Fruit fly (Drosophila melanogaster) whole organism, embryonic: Measurements from ENCODE around the gene DNAlig4.

Experiments
- ATbp ChIP-seq: fragments of 200-800 bp; sonication (Bioruptor generic); optimal IDR thresholded peaks from 2 replicates; lab custom pipeline; 2017; ENCODE audit warnings: missing biosample characterization, mild to moderate bottlenecking, missing genetic modification characterization, missing genetic modification reagents
- Bdp1 ChIP-seq: fragments of 200-800 bp; sonication (Bioruptor generic); optimal IDR thresholded peaks from 3 replicates; lab custom pipeline; 2016; ENCODE audit warnings: missing biosample characterization, missing genetic modification characterization
- CG10366 ChIP-seq: fragments of 200-800 bp; sonication (Bioruptor generic); IDR thresholded peaks from 2 replicates; pipeline ENCODE4 v1.3.6; 2022; ENCODE audit warnings: missing biosample characterization, missing genetic modification characterization
- CG10543 ChIP-seq: fragments of 200-800 bp; sonication (Bioruptor generic); optimal IDR thresholded peaks from 3 replicates; lab custom pipeline; 2017; ENCODE audit warnings: missing biosample characterization, mild to moderate bottlenecking, missing genetic modification characterization, moderate library complexity
- CG12236 ChIP-seq: fragments of 200-800 bp; sonication (Bioruptor generic); optimal IDR thresholded peaks from 2 replicates; lab custom pipeline; 2016; ENCODE audit warnings: missing biosample characterization, missing genetic modification characterization
- CG13424 ChIP-seq: fragments of 200-800 bp; sonication (Bioruptor generic); optimal IDR thresholded peaks from 2 replicates; lab custom pipeline; 2019; ENCODE audit warnings: missing biosample characterization, mild to moderate bottlenecking, missing genetic modification characterization, moderate library complexity
- CG15269 ChIP-seq: fragments of 200-800 bp; sonication (Bioruptor generic); optimal IDR thresholded peaks from 2 replicates; lab custom pipeline; 2018; ENCODE audit warnings: missing biosample characterization, mild to moderate bottlenecking, missing genetic modification characterization, moderate library complexity
- CG16863 ChIP-seq: fragments of 200-800 bp; sonication (Bioruptor generic); optimal IDR thresholded peaks from 3 replicates; lab custom pipeline; 2016; ENCODE audit warnings: missing biosample characterization, missing genetic modification characterization
- CG2202 ChIP-seq: fragments of 200-800 bp; sonication (Bioruptor generic); optimal IDR thresholded peaks from 2 replicates; lab custom pipeline; 2018; ENCODE audit warnings: missing biosample characterization, mild to moderate bottlenecking, missing genetic modification characterization
- CG31224 ChIP-seq: fragments of 200-800 bp; sonication (Bioruptor generic); IDR thresholded peaks from 2 replicates; pipeline ENCODE4 v1.3.6; 2022; ENCODE audit warnings: missing biosample characterization, missing genetic modification characterization
- CG3163 ChIP-seq: fragments of 200-800 bp; sonication (Bioruptor generic); optimal IDR thresholded peaks from 3 replicates; lab custom pipeline; 2016; ENCODE audit warnings: missing biosample characterization, missing genetic modification characterization
- CG3281 ChIP-seq: fragments of 200-800 bp; sonication (Bioruptor generic); optimal IDR thresholded peaks from 3 replicates; lab custom pipeline; 2017; ENCODE audit warnings: missing biosample characterization, mild to moderate bottlenecking, missing genetic modification characterization
- CG34422 ChIP-seq: fragments of 200-800 bp; sonication (Bioruptor generic); IDR thresholded peaks from 3 replicates; pipeline ENCODE4 v1.3.6; 2022; ENCODE audit warnings: missing biosample characterization, missing genetic modification characterization
- CG3838 ChIP-seq: fragments of 200-800 bp; sonication (Bioruptor generic); optimal IDR thresholded peaks from 3 replicates; lab custom pipeline; 2016; ENCODE audit warnings: missing biosample characterization, missing genetic modification characterization
- CG4404 ChIP-seq: fragments of 200-800 bp; sonication (Bioruptor generic); IDR thresholded peaks from 2 replicates; pipeline ENCODE4 v1.3.6; 2022; ENCODE audit warnings: missing biosample characterization, missing genetic modification characterization
- CG8478 ChIP-seq: fragments of >200 bp; optimal IDR thresholded peaks from 2 replicates; lab custom pipeline; 2018
- D ChIP-seq, 2 experiments: fragments of 200-800 bp in 1 of 2; fragments of >200 bp in 1 of 2; sonication (Bioruptor generic) in 1 of 2; optimal IDR thresholded peaks; 2 replicates in 1 of 2; 3 replicates in 1 of 2; lab custom pipeline; 2017; ENCODE audit warnings: mild to moderate bottlenecking in 1 of 2, missing biosample characterization in 1 of 2, missing genetic modification characterization in 1 of 2, missing genetic modification reagents in 1 of 2
- Dfd ChIP-seq, 2 experiments: fragments of >200 bp; optimal IDR thresholded peaks; 2 replicates each; lab custom pipeline; 2017; ENCODE audit warnings: missing biosample characterization in 2 of 2, missing genetic modification characterization in 2 of 2
- Doc2 ChIP-seq: fragments of 200-800 bp; sonication (Bioruptor generic); IDR thresholded peaks from 2 replicates; pipeline ENCODE4 v1.3.6; 2022; ENCODE audit warnings: missing biosample characterization, missing genetic modification characterization
- Ets97D ChIP-seq: fragments of 200-800 bp; sonication (Bioruptor generic); optimal IDR thresholded peaks from 3 replicates; lab custom pipeline; 2016; ENCODE audit warnings: missing biosample characterization, missing genetic modification characterization
- GATAe ChIP-seq: fragments of 200-800 bp; sonication (Bioruptor generic); conservative IDR thresholded peaks from 2 replicates; pipeline ENCODE4 v1.3.6; 2022; ENCODE audit warnings: missing biosample characterization, missing genetic modification characterization
- HLH4C ChIP-seq: fragments of 200-800 bp; sonication (Bioruptor generic); IDR thresholded peaks from 3 replicates; pipeline ENCODE4 v1.3.6; 2022; ENCODE audit warnings: missing biosample characterization, missing genetic modification characterization; ENCODE audit not compliant: partially characterized antibody
- Hand ChIP-seq: fragments of 200-800 bp; sonication (Bioruptor generic); optimal IDR thresholded peaks from 2 replicates; lab custom pipeline; 2017; ENCODE audit warnings: mild to moderate bottlenecking, missing biosample characterization, missing genetic modification reagents, missing genetic modification characterization
- Hmr ChIP-seq: fragments of 200-800 bp; sonication (Bioruptor generic); optimal IDR thresholded peaks from 3 replicates; lab custom pipeline; 2017; ENCODE audit warnings: mild to moderate bottlenecking, missing biosample characterization, missing genetic modification reagents, missing genetic modification characterization
- Med ChIP-seq: fragments of 200-800 bp; sonication (Bioruptor generic); peaks from one replicate; lab custom pipeline; 2016; ENCODE audit warnings: missing biosample characterization, missing genetic modification characterization, mild to moderate bottlenecking, inconsistent platforms, moderate library complexity
- Scr ChIP-seq: fragments of 200-800 bp; sonication (Bioruptor generic); IDR thresholded peaks from 2 replicates; pipeline ENCODE4 v1.3.6; 2022; ENCODE audit warnings: missing biosample characterization, missing genetic modification characterization; ENCODE audit not compliant: partially characterized antibody
- Sry-δ ChIP-seq: fragments of 200-800 bp; sonication (Bioruptor generic); optimal IDR thresholded peaks from 2 replicates; lab custom pipeline; 2016; ENCODE audit warnings: missing biosample characterization, missing genetic modification characterization
- Tbp ChIP-seq: fragments of >200 bp; optimal IDR thresholded peaks from 2 replicates; lab custom pipeline; 2018; ENCODE audit warnings: missing biosample characterization, missing genetic modification characterization
- amos ChIP-seq: fragments of 200-800 bp; sonication (Bioruptor generic); IDR thresholded peaks from 2 replicates; pipeline ENCODE4 v1.3.6; 2022; ENCODE audit warnings: missing biosample characterization, missing genetic modification characterization; ENCODE audit not compliant: partially characterized antibody
- br ChIP-seq: fragments of >200 bp; optimal IDR thresholded peaks from 2 replicates; lab custom pipeline; 2017
- bsh ChIP-seq, 2 experiments: fragments of 200-800 bp; sonication (Bioruptor generic); optimal IDR thresholded peaks; 2 replicates each; lab custom pipeline; 2017 to 2018; ENCODE audit warnings: mild to moderate bottlenecking in 2 of 2, missing biosample characterization in 2 of 2, missing genetic modification characterization in 2 of 2, moderate library complexity in 1 of 2
- chinmo ChIP-seq: fragments of 200-800 bp; sonication (Bioruptor generic); IDR thresholded peaks from 4 replicates; pipeline ENCODE4 v1.3.6; 2022; ENCODE audit warnings: missing biosample characterization, missing genetic modification characterization; ENCODE audit not compliant: partially characterized antibody
- chn ChIP-seq: fragments of 200-800 bp; sonication (Bioruptor generic); optimal IDR thresholded peaks from 2 replicates; lab custom pipeline; 2016; ENCODE audit warnings: missing biosample characterization, missing genetic modification characterization
- ci ChIP-seq: fragments of 200-800 bp; sonication (Bioruptor generic); IDR thresholded peaks from 3 replicates; pipeline ENCODE4 v1.3.6; 2022; ENCODE audit warnings: missing biosample characterization, missing genetic modification characterization
- crol ChIP-seq: fragments of 200-800 bp; sonication (Bioruptor generic); IDR thresholded peaks from 2 replicates; pipeline ENCODE4 v1.3.6; 2022; ENCODE audit warnings: missing biosample characterization, missing genetic modification characterization
- cwo ChIP-seq: fragments of 200-800 bp; sonication (Bioruptor generic); optimal IDR thresholded peaks from 3 replicates; lab custom pipeline; 2017; ENCODE audit warnings: missing biosample characterization, missing genetic modification characterization, mild to moderate bottlenecking, moderate library complexity, missing genetic modification reagents
- disco-r ChIP-seq: fragments of 200-800 bp; sonication (Bioruptor generic); optimal IDR thresholded peaks from 2 replicates; lab custom pipeline; 2016; ENCODE audit warnings: missing biosample characterization, missing genetic modification characterization
- fu2 ChIP-seq: fragments of 200-800 bp; sonication (Bioruptor generic); optimal IDR thresholded peaks from 2 replicates; lab custom pipeline; 2016; ENCODE audit warnings: missing biosample characterization, missing genetic modification characterization
- grn ChIP-seq: fragments of 200-800 bp; sonication (Bioruptor generic); optimal IDR thresholded peaks from 3 replicates; lab custom pipeline; 2017; ENCODE audit warnings: missing biosample characterization, missing genetic modification characterization
- inv ChIP-seq: fragments of 200-800 bp; sonication (Bioruptor generic); IDR thresholded peaks from 2 replicates; pipeline ENCODE4 v1.3.6; 2022; ENCODE audit warnings: missing biosample characterization, missing genetic modification characterization; ENCODE audit not compliant: partially characterized antibody
- lilli ChIP-seq: fragments of 200-800 bp; sonication (Bioruptor generic); optimal IDR thresholded peaks from 3 replicates; lab custom pipeline; 2016; ENCODE audit warnings: missing biosample characterization, missing genetic modification characterization
- lmd ChIP-seq: fragments of 200-800 bp; sonication (Bioruptor generic); IDR thresholded peaks from 2 replicates; pipeline ENCODE4 v1.3.6; 2022; ENCODE audit warnings: missing biosample characterization, missing genetic modification characterization
- lola ChIP-seq, 3 experiments: fragments of >200 bp in 2 of 3; fragments of 200-800 bp in 1 of 3; sonication (Bioruptor generic) in 1 of 3; optimal IDR thresholded peaks; 2 replicates each; lab custom pipeline; 2017 to 2019; ENCODE audit warnings: missing biosample characterization in 3 of 3, missing genetic modification characterization in 3 of 3, mild to moderate bottlenecking in 1 of 3, moderate library complexity in 1 of 3
- peb ChIP-seq: fragments of 200-800 bp; sonication (Bioruptor generic); IDR thresholded peaks from 2 replicates; pipeline ENCODE4 v1.3.6; 2022; ENCODE audit warnings: missing biosample characterization, missing genetic modification characterization
- phol ChIP-seq: fragments of 200-800 bp; sonication (Bioruptor generic); optimal IDR thresholded peaks from 3 replicates; lab custom pipeline; 2018; ENCODE audit warnings: missing biosample characterization, mild to moderate bottlenecking, missing genetic modification characterization, moderate library complexity
- pita ChIP-seq: fragments of 200-800 bp; sonication (Bioruptor generic); optimal IDR thresholded peaks from 2 replicates; lab custom pipeline; 2017; ENCODE audit warnings: missing biosample characterization, mild to moderate bottlenecking, missing genetic modification characterization
- scrt ChIP-seq: fragments of 200-800 bp; sonication (Bioruptor generic); optimal IDR thresholded peaks from 2 replicates; lab custom pipeline; 2018; ENCODE audit warnings: missing biosample characterization, mild to moderate bottlenecking, missing genetic modification characterization, moderate library complexity
- tll ChIP-seq, 2 experiments: fragments of 200-800 bp in 1 of 2; fragments of >200 bp in 1 of 2; sonication (Bioruptor generic) in 1 of 2; optimal IDR thresholded peaks; 2 replicates each; lab custom pipeline; 2017 to 2019; ENCODE audit warnings: missing biosample characterization in 2 of 2, missing genetic modification characterization in 2 of 2, mild to moderate bottlenecking in 1 of 2, moderate library complexity in 1 of 2
- wor ChIP-seq: fragments of 200-800 bp; sonication (Bioruptor generic); IDR thresholded peaks from 2 replicates; pipeline ENCODE4 v1.3.6; 2022; ENCODE audit warnings: missing biosample characterization, missing genetic modification characterization

The DNAlig4 gene

DNA sequence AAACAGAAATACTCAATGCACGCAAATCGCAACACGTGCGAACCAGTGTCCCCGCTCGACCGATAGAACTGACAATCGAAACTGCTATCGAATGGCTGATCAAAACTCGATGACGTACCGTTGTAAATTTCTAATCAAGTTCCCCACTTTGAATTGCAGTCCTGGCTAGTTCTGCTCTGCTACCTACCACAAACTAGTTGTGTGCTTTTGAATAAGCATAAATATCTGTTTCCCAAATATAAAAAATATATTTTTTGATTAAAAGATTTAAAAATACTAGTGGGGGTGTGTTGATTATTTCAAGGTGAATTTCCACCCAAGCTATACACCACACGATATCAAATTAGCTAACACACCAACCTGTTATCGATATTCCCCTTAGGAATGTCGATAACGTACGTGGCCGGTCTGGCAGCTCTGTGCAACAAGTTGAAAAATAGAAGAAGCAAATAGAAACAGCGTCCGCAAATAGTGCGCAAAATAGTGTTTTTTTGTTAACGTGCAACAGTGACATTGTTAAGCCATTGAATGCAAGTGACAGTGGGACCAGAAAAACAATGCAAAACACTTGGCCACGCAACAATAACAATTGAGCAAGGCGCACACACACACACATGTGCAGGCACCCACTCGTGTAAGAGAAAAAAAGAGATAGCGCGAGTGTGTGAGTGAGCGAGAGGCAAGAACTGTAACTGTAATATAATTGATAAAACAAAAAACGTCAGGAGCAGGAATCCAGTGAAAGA, 43.1 kb downstream of the DNAlig4 start, which contains the start of the genes CG2691 and NFAT (continued):
- TF ChIP-seq cwo, result peak; percentile 70
- TF ChIP-seq peb (GFP tag; lab: Robert Waterston, UW), result no peak
- TF ChIP-seq tll (GFP tag; optimal IDR thresholded peaks at IDR 0.05; lab: Kevin White, UChicago), result peak in 1 of 2 experiments; percentile 4
- TF ChIP-seq fu2 (GFP tag; lab: Kevin White, UChicago), result no peak
- peak; percentile 7 for TF ChIP-seq Hmr (GFP tag; lab: Kevin White, UChicago)
- TF ChIP-seq GATAe (GFP tag; lab: Robert Waterston, UW), result no peak
- peak; percentile 11 for TF ChIP-seq lilli (GFP tag; lab: Kevin White, UChicago)
- TF ChIP-seq chn, result no peak
- TF ChIP-seq amos (GFP tag; lab: Robert Waterston, UW), result peak; percentile 69; the same call in 1 of the 2 replicates
- TF ChIP-seq br (lab: Kevin White, UChicago), result no peak
- TF ChIP-seq pita, result peak; percentile 78
- TF ChIP-seq Hand (GFP tag; lab: Kevin White, UChicago), result no peak
- TF ChIP-seq chinmo (GFP tag; lab: Robert Waterston, UW), result 0 out of 4 replicates have a peak, but pooled peaks have one; percentile 76
- no peak for TF ChIP-seq CG13424 (tag; lab: Kevin White, UChicago)
- TF ChIP-seq CG16863 (GFP tag; lab: Kevin White, UChicago), result no peak
- TF ChIP-seq crol (GFP tag; lab: Robert Waterston, UW), result no peak
- no peak for TF ChIP-seq CG31224 (GFP tag; lab: Robert Waterston, UW)
- TF ChIP-seq CG10543 (GFP tag; lab: Kevin White, UChicago), result no peak
- TF ChIP-seq D (optimal IDR thresholded peaks at IDR 0.05; lab: Kevin White, UChicago), result no peak
- no peak for TF ChIP-seq D (GFP tag; optimal IDR thresholded peaks at IDR 0.05; lab: Kevin White, UChicago)
- TF ChIP-seq CG3838 (GFP tag; lab: Kevin White, UChicago), result no peak
- TF ChIP-seq CG3163 (GFP tag; lab: Kevin White, UChicago), result peak; percentile 40
- no peak for TF ChIP-seq wor (GFP tag; lab: Robert Waterston, UW)
- no peak for TF ChIP-seq Dfd (GFP tag; optimal IDR thresholded peaks at IDR 0.05; lab: Kevin White, UChicago)
- no peak for TF ChIP-seq CG3281 (GFP tag; lab: Kevin White, UChicago)
- no peak for TF ChIP-seq CG12236
- TF ChIP-seq bsh (GFP tag; optimal IDR thresholded peaks at IDR 0.05; lab: Kevin White, UChicago), result peak in 1 of 2 experiments; percentile 40
- no peak for TF ChIP-seq CG10366 (GFP tag; lab: Robert Waterston, UW)
- TF ChIP-seq lola (GFP tag; optimal IDR thresholded peaks at IDR 0.05; lab: Kevin White, UChicago), result no peak
- no peak for TF ChIP-seq ATbp (GFP tag; lab: Kevin White, UChicago)
- TF ChIP-seq Doc2 (GFP tag; lab: Robert Waterston, UW), result no peak
- no peak for TF ChIP-seq CG4404
- peak; percentile 85 for TF ChIP-seq HLH4C (GFP tag; lab: Robert Waterston, UW)
- peak; percentile 49; the same call in 1 of the 2 replicates for TF ChIP-seq inv (GFP tag; lab: Robert Waterston, UW)
- TF ChIP-seq Med (GFP tag; lab: Kevin White, UChicago), result peak; percentile 73
- no peak for TF ChIP-seq lmd (GFP tag; lab: Robert Waterston, UW)
- TF ChIP-seq scrt (GFP tag; lab: Kevin White, UChicago), result peak; percentile 98
- no peak for TF ChIP-seq Bdp1
- no peak; the same call in 2 of the 3 replicates for TF ChIP-seq CG34422 (GFP tag; lab: Robert Waterston, UW)
- no peak for TF ChIP-seq CG8478 (lab: Kevin White, UChicago)
- no peak for TF ChIP-seq Tbp (GFP tag; lab: Kevin White, UChicago)
- peak; percentile 65 for TF ChIP-seq Scr (GFP tag; lab: Robert Waterston, UW)
- peak; percentile 63 for TF ChIP-seq Sry-δ (GFP tag; lab: Kevin White, UChicago)
- no peak for TF ChIP-seq disco-r
- no peak for TF ChIP-seq CG2202
- peak; percentile 41 for TF ChIP-seq phol (tag; lab: Kevin White, UChicago)
- TF ChIP-seq grn, result no peak
- no peak for TF ChIP-seq CG15269 (tag; lab: Kevin White, UChicago)
- peak; percentile 41 for TF ChIP-seq Ets97D (GFP tag; lab: Kevin White, UChicago)
- 0 out of 3 replicates have a peak, but pooled peaks have one; percentile 11 for TF ChIP-seq ci (GFP tag; lab: Robert Waterston, UW)
